Worm (Caenorhabditis elegans): Measurements from ENCODE around the gene ndub-11.

ce11 chrIV:8142735-8143550 is 12.9 kb upstream of the ndub-11 start, which contains the start of gene pmk-2:
- TF ChIP-seq ama-1 (optimal IDR thresholded peaks at IDR 0.05) (no peak), ama-1 (GFP tag; optimal IDR thresholded peaks at IDR 0.05) (no peak), F33H1.4 (GFP tag; IDR thresholded peaks at IDR 0.05) (no peak)
